Fruit fly (Drosophila melanogaster): ENCODE data around the gene Myo61F.
A peak's percentile ranks its signal among the peaks of the same experiment; 100 is the strongest.

Gene Myo61F

dm6 chr3L:1307005-1307632, 11.2 kb upstream of the Myo61F start, which contains the start of the genes Ctr9 and Nt5a (continued):
- no peak for TF ChIP-seq Deaf1 (tag; optimal IDR thresholded peaks at IDR 0.05)
- TF ChIP-seq CG14014 (GFP tag; IDR thresholded peaks at IDR 0.05) = no peak
- no peak for TF ChIP-seq BtbVII (GFP tag; optimal IDR thresholded peaks at IDR 0.05)
- no peak for TF ChIP-seq CG12219 (GFP tag; optimal IDR thresholded peaks at IDR 0.05)
- TF ChIP-seq CG12104 (GFP tag; optimal IDR thresholded peaks at IDR 0.05) = no peak
- TF ChIP-seq danr (GFP tag; IDR thresholded peaks at IDR 0.05) = no peak
- TF ChIP-seq CG13424 (tag; optimal IDR thresholded peaks at IDR 0.05) = peak; percentile 65
- TF ChIP-seq toy (GFP tag; IDR thresholded peaks at IDR 0.05) = no peak
- TF ChIP-seq CG10366 (GFP tag; IDR thresholded peaks at IDR 0.05) = no peak; the same call in 1 of the 2 replicates
- TF ChIP-seq ap (GFP tag; IDR thresholded peaks at IDR 0.05) = no peak
- TF ChIP-seq Usf (GFP tag; optimal IDR thresholded peaks at IDR 0.05) = no peak
- no peak for TF ChIP-seq gsb (GFP tag; IDR thresholded peaks at IDR 0.05)
- no peak for TF ChIP-seq crc (GFP tag; optimal IDR thresholded peaks at IDR 0.05)
- TF ChIP-seq CG32772 (GFP tag; IDR thresholded peaks at IDR 0.05) = no peak
- peak; percentile 44 for TF ChIP-seq CG9876 (GFP tag; optimal IDR thresholded peaks at IDR 0.05)
- no peak for TF ChIP-seq CG6813 (GFP tag; optimal IDR thresholded peaks at IDR 0.05)
- no peak for TF ChIP-seq Vsx1 (GFP tag; optimal IDR thresholded peaks at IDR 0.05)
- TF ChIP-seq bigmax (GFP tag; optimal IDR thresholded peaks at IDR 0.05) = no peak
- peak; percentile 49 for TF ChIP-seq Aef1 (GFP tag; IDR thresholded peaks at IDR 0.05)
- TF ChIP-seq Atf-2 (GFP tag; optimal IDR thresholded peaks at IDR 0.05) = no peak
- TF ChIP-seq CG7745 (tag; optimal IDR thresholded peaks at IDR 0.05) = no peak
- TF ChIP-seq Lpt (GFP tag; optimal IDR thresholded peaks at IDR 0.05) = no peak
- TF ChIP-seq CG11723 (GFP tag; optimal IDR thresholded peaks at IDR 0.05) = no peak
- peak; percentile 18 for TF ChIP-seq CG4854 (GFP tag; optimal IDR thresholded peaks at IDR 0.05)
- TF ChIP-seq prd (optimal IDR thresholded peaks at IDR 0.05) = no peak
- peak; percentile 45; the same call in 2 of the 3 replicates for TF ChIP-seq prd (GFP tag; IDR thresholded peaks at IDR 0.05)
- no peak for TF ChIP-seq CG18764 (GFP tag; optimal IDR thresholded peaks at IDR 0.05)
- no peak for TF ChIP-seq CG10431 (GFP tag; optimal IDR thresholded peaks at IDR 0.05)
- TF ChIP-seq Max (GFP tag; optimal IDR thresholded peaks at IDR 0.05) = no peak
- TF ChIP-seq CG2678 (tag; optimal IDR thresholded peaks at IDR 0.05) = no peak
- TF ChIP-seq fd3F (GFP tag; optimal IDR thresholded peaks at IDR 0.05) = peak; percentile 11
- TF ChIP-seq pnt (GFP tag; optimal IDR thresholded peaks at IDR 0.05) = no peak
- TF ChIP-seq CG15269 (tag; optimal IDR thresholded peaks at IDR 0.05) = no peak
- peak; percentile 96 for TF ChIP-seq Sry-β (GFP tag; optimal IDR thresholded peaks at IDR 0.05)
- peak; percentile 26 for TF ChIP-seq eyg (GFP tag; optimal IDR thresholded peaks at IDR 0.05)
- peak; percentile 79 for TF ChIP-seq kni (GFP tag; optimal IDR thresholded peaks at IDR 0.05)
- peak; percentile 72 for TF ChIP-seq Myb (GFP tag; optimal IDR thresholded peaks at IDR 0.05)
- no peak for TF ChIP-seq CG30431 (GFP tag; optimal IDR thresholded peaks at IDR 0.05)
- peak in 1 of 2 experiments; percentile 48 for TF ChIP-seq Hr51 (GFP tag; optimal IDR thresholded peaks at IDR 0.05)
- peak; percentile 85 for TF ChIP-seq CG1603 (tag; optimal IDR thresholded peaks at IDR 0.05)
- TF ChIP-seq CG6654 (GFP tag; optimal IDR thresholded peaks at IDR 0.05) = no peak
- no peak for TF ChIP-seq CG1233 (GFP tag; optimal IDR thresholded peaks at IDR 0.05)
- TF ChIP-seq Jarid2 (GFP tag; optimal IDR thresholded peaks at IDR 0.05) = no peak
- TF ChIP-seq CoRest (tag; optimal IDR thresholded peaks at IDR 0.05) = peak; percentile 62
- TF ChIP-seq Fer2 (tag; optimal IDR thresholded peaks at IDR 0.05) = peak; percentile 60
- peak; percentile 63 for TF ChIP-seq CG15479 (GFP tag; optimal IDR thresholded peaks at IDR 0.05)
- peak; percentile 56 for TF ChIP-seq twi (tag; optimal IDR thresholded peaks at IDR 0.05)
- TF ChIP-seq CG6272 (GFP tag; IDR thresholded peaks at IDR 0.05) = peak; percentile 62
- peak; percentile 33 for TF ChIP-seq CG13123 (GFP tag; optimal IDR thresholded peaks at IDR 0.05)
- TF ChIP-seq CG2712 (tag; optimal IDR thresholded peaks at IDR 0.05) = peak; percentile 58

Data from whole organism, embryonic.